Worm (Caenorhabditis elegans): ENCODE measurements around the gene srh-74.

Gene srh-74

ce11 chrV:11082475-11082874 is 33.9 kb upstream of the srh-74 start (continued):
- no peak for TF ChIP-seq unc-3 (GFP tag; conservative IDR thresholded peaks at IDR 0.05)
- TF ChIP-seq unc-3 (tag; optimal IDR thresholded peaks at IDR 0.05) = no peak
- TF ChIP-seq ceh-9 (tag; optimal IDR thresholded peaks at IDR 0.05) = no peak
- peak; percentile 54 for TF ChIP-seq ceh-34 (tag; optimal IDR thresholded peaks at IDR 0.05)
- no peak for TF ChIP-seq zip-5 (tag; optimal IDR thresholded peaks at IDR 0.05)
- peak; percentile 7 for TF ChIP-seq dmd-4 (tag; optimal IDR thresholded peaks at IDR 0.05; ENCODE audit: borderline replicate concordance)
- TF ChIP-seq unc-86 (tag; optimal IDR thresholded peaks at IDR 0.05) = no peak
- peak; percentile 76 for TF ChIP-seq rnt-1 (tag; optimal IDR thresholded peaks at IDR 0.05)
- no peak for TF ChIP-seq tbx-7 (tag; optimal IDR thresholded peaks at IDR 0.05)
- no peak for TF ChIP-seq fax-1 (tag; optimal IDR thresholded peaks at IDR 0.05)
- no peak for TF ChIP-seq ceh-45 (GFP tag; IDR thresholded peaks at IDR 0.05)
- TF ChIP-seq elt-2 (tag; optimal IDR thresholded peaks at IDR 0.05) = no peak
- TF ChIP-seq fkh-10 (GFP tag; optimal IDR thresholded peaks at IDR 0.05) = no peak
- TF ChIP-seq C38D4.7 (GFP tag; optimal IDR thresholded peaks at IDR 0.05) = no peak
- TF ChIP-seq elt-4 (tag; optimal IDR thresholded peaks at IDR 0.05) = no peak
- TF ChIP-seq hlh-8 (tag; optimal IDR thresholded peaks at IDR 0.05) = peak; percentile 45
- no peak for TF ChIP-seq eyg-1 (tag; optimal IDR thresholded peaks at IDR 0.05)
- TF ChIP-seq ceh-6 (GFP tag; optimal IDR thresholded peaks at IDR 0.05) = no peak
- no peak for TF ChIP-seq dve-1 (tag; optimal IDR thresholded peaks at IDR 0.05)
- TF ChIP-seq K02D7.2 (tag; optimal IDR thresholded peaks at IDR 0.05) = no peak
- no peak for TF ChIP-seq T23F11.4 (GFP tag; optimal IDR thresholded peaks at IDR 0.05)

DNA sequence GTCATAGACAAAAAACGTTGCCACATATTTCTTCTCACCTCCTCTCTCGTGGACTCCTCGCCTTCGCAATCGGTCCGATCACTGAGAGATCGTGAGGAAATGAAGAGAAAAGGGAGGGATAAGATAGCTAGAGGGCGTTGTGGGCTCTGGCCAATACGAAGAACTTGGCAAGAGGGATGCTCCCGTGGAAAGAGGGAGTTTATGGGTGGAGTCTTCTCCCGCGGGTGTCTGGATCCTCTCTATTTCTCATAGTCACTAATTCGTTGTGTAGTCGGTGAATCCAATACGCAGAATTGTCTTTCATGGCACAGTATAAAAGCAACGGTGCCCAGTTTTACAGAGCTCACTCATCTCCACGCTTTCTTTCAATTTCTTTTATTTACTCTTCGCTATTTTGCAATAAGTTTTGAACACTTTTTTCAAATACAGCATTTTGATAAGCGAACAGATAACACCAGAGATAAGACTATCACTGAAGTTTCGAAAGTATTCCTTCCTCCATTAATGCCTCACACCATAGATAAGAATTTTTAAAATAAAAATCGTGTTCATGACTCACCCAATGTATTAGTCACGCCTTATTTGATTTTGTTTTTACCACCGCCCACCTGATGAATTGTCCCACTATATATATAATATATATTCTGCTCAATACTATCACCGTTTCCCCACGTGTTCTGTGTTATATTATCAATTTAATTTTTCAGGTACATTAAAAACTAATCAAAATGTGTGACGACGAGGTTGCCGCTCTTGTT is 31.9 kb upstream of the srh-74 start, which contains the start of gene act-1:
Gene act-1, plus strand, starts transcription at position 708 of the 758 bp plus-strand sequence.
- TF ChIP-seq rnt-1 (tag; optimal IDR thresholded peaks at IDR 0.05) (peak; percentile 47), fax-1 (tag; optimal IDR thresholded peaks at IDR 0.05) (no peak), ceh-18 (tag; optimal IDR thresholded peaks at IDR 0.05) (peak; percentile 84), ref-2 (tag; optimal IDR thresholded peaks at IDR 0.05) (peak; percentile 56), tbx-2 (tag; optimal IDR thresholded peaks at IDR 0.05) (peak; percentile 5), nfya-1 (tag; optimal IDR thresholded peaks at IDR 0.05) (peak; percentile 88), zip-5 (tag; optimal IDR thresholded peaks at IDR 0.05) (no peak), ceh-24 (tag; optimal IDR thresholded peaks at IDR 0.05) (no peak), ceh-19 (GFP tag; optimal IDR thresholded peaks at IDR 0.05) (no peak), sdc-2 (tag; optimal IDR thresholded peaks at IDR 0.05) (peak; percentile 14), C08G9.2 (tag; optimal IDR thresholded peaks at IDR 0.05) (no peak), unc-55 (GFP tag; optimal IDR thresholded peaks at IDR 0.05) (peak; percentile 67), ceh-31 (tag; optimal IDR thresholded peaks at IDR 0.05) (peak; percentile 55), elt-2 (tag; optimal IDR thresholded peaks at IDR 0.05) (peak; percentile 95), fkh-6 (tag; optimal IDR thresholded peaks at IDR 0.05) (peak; percentile 14), syd-9 (tag; optimal IDR thresholded peaks at IDR 0.05) (peak; percentile 13), ceh-34 (tag; optimal IDR thresholded peaks at IDR 0.05) (peak; percentile 69)

ce11 chrV:11078874-11079273 is 30.3 kb upstream of the srh-74 start:
- no peak for TF ChIP-seq npax-4 (tag; optimal IDR thresholded peaks at IDR 0.05)
- no peak for TF ChIP-seq ceh-45 (GFP tag; IDR thresholded peaks at IDR 0.05)
- no peak for TF ChIP-seq pha-2 (tag; optimal IDR thresholded peaks at IDR 0.05)

DNA sequence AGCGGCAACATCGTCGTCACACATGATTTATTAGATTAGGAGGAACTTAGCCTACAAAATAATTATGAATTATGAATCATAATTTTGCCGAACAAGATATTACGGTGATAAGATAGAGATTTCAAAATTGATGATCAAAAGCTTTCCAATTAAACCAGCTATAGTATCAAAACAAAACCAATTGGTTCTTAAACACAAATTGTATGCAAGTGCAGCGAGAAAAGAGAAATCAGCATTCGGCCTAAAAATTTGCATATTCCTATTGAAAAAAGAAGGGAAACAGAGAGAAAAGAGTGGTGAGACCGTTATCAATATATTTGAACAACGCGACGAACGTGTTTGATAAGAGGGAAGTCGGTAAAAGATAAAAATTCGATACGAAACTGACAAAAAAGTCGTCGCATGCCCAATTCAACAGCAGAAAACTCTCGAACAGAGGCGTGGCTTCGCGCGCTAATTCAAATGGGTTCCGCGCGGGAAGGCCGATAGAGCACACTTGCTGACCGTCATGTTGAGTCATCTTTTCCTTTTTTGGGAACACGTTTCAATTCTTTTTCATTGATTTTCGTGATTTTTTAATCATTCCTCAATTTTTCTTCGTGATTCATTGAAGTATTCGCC is 29.6 kb upstream of the srh-74 start, which contains the start of gene act-2:
Gene act-2, minus strand, starts transcription at position 51 of the 621 bp plus-strand sequence.
- TF ChIP-seq unc-42 (tag; optimal IDR thresholded peaks at IDR 0.05) (peak; percentile 58), lin-11 (tag; optimal IDR thresholded peaks at IDR 0.05) (no peak), hlh-30 (tag; optimal IDR thresholded peaks at IDR 0.05; ENCODE audit: insufficient read depth) (peak; percentile 8), syd-9 (tag; optimal IDR thresholded peaks at IDR 0.05) (no peak), elt-2 (tag; optimal IDR thresholded peaks at IDR 0.05) (peak; percentile 91), pha-4 (tag; optimal IDR thresholded peaks at IDR 0.05) (no peak), ceh-31 (tag; optimal IDR thresholded peaks at IDR 0.05) (peak; percentile 37), nfya-1 (tag; optimal IDR thresholded peaks at IDR 0.05) (peak; percentile 40), ceh-30 (tag; optimal IDR thresholded peaks at IDR 0.05) (no peak), ceh-22 (tag; optimal IDR thresholded peaks at IDR 0.05) (no peak), tbx-2 (tag; optimal IDR thresholded peaks at IDR 0.05) (peak; percentile 53), fkh-10 (GFP tag; optimal IDR thresholded peaks at IDR 0.05) (no peak), ztf-16 (tag; optimal IDR thresholded peaks at IDR 0.05) (peak; percentile 12), rnt-1 (tag; optimal IDR thresholded peaks at IDR 0.05) (peak; percentile 26), ceh-18 (tag; optimal IDR thresholded peaks at IDR 0.05) (peak; percentile 32), pax-1 (tag; optimal IDR thresholded peaks at IDR 0.05) (peak; percentile 13)

Measured in whole organism, late embryonic.